Fruit fly (Drosophila melanogaster): ENCODE results near the gene PMP34.

PMP34 gene

DNA sequence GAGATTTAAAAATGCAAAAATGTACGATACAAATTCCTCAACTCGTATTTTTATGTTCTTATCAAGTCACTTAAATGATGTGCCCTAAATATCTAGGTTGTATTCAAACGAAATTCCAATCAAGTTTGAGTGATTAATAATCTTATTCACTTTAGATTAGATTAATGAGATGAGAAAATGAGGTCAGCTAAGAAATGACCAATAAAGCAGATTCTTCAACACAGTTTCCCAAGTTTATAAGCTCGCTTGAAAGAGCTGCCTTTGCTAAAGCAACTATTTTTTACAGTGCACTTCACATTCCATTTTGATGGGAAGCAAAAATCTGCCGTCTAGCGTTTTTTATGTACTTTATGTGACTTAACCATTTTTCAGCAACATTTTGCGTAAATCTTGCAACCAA, 27.8 kb downstream of the PMP34 start:
- TF ChIP-seq Myc (optimal IDR thresholded peaks at IDR 0.05) (no peak), foxo (GFP tag; optimal IDR thresholded peaks at IDR 0.05) (peak in 1 of 2 experiments; percentile 5)

- TF ChIP-seq Hr83 (GFP tag; optimal IDR thresholded peaks at IDR 0.05; ENCODE audit: poor library complexity, severe bottlenecking) = no peak
- no peak for TF ChIP-seq h (GFP tag; optimal IDR thresholded peaks at IDR 0.05)
- TF ChIP-seq psq (GFP tag; optimal IDR thresholded peaks at IDR 0.05) = no peak
- TF ChIP-seq pan (optimal IDR thresholded peaks at IDR 0.05) = no peak
- no peak for TF ChIP-seq woc (GFP tag; optimal IDR thresholded peaks at IDR 0.05)
- TF ChIP-seq jim (GFP tag; optimal IDR thresholded peaks at IDR 0.05) = no peak
- TF ChIP-seq GATAd (GFP tag; optimal IDR thresholded peaks at IDR 0.05) = no peak
Observed at dm6 chr3L:4348072-4348471, 29.5 kb downstream of the PMP34 start.

DNA sequence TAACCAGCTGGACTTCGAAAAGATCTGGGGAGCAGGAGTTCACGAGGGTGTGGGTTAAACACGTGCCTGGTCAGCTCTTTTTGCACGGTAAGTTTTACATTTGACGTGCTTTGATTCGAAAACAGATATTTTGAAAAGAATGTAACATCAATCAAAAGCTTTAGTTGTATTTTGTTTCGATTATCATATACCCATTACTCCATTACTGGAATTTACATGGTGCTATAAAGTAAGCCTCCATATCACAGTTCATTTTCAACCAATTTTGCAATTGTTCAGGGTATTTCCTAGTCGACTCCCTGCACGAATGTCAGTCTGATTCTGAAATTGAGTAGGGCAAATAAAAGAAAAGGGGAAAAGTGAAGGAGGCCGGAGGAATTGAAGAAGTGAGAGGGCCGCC, 30.3 kb downstream of the PMP34 start:
- TF ChIP-seq usp (GFP tag; optimal IDR thresholded peaks at IDR 0.05) = no peak
- no peak for TF ChIP-seq Hr83 (GFP tag; optimal IDR thresholded peaks at IDR 0.05; ENCODE audit: poor library complexity, severe bottlenecking)
- no peak for TF ChIP-seq Abd-B (GFP tag; optimal IDR thresholded peaks at IDR 0.05)
- no peak for TF ChIP-seq br (GFP tag; optimal IDR thresholded peaks at IDR 0.05)
- no peak for TF ChIP-seq Mio (GFP tag; optimal IDR thresholded peaks at IDR 0.05)
- TF ChIP-seq sage (GFP tag; optimal IDR thresholded peaks at IDR 0.05) = no peak

dm6 chr3L:4349314-4349713, 30.8 kb downstream of the PMP34 start:
- TF ChIP-seq Dif (GFP tag; optimal IDR thresholded peaks at IDR 0.05; ENCODE audit: partially characterized antibody) (peak; percentile 36), CG9705 (GFP tag; optimal IDR thresholded peaks at IDR 0.05) (no peak), fru (GFP tag; optimal IDR thresholded peaks at IDR 0.05) (no peak), Hr83 (GFP tag; optimal IDR thresholded peaks at IDR 0.05; ENCODE audit: poor library complexity, severe bottlenecking) (no peak)

DNA sequence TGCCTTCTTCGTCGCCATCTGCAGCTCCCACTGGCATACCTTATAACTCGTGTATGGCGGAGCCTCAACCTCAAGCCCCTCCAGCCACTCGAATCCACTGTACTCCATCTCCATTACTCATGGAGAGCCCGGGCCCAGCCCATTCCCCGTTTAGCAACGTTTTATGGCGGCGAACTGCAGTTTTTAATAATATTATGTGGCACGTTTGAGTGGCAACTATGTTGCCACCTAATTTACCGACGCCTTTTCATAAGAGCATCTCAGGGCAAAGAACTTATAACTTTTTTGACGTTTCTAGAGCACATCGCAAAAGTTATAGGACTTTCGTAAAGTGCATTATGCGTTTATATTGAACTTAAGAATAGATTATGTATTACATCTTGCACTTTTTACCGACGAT, 33.5 kb downstream of the PMP34 start:
- TF ChIP-seq Mio (GFP tag; optimal IDR thresholded peaks at IDR 0.05) (no peak), Hr78 (GFP tag; optimal IDR thresholded peaks at IDR 0.05) (no peak), dl (GFP tag; optimal IDR thresholded peaks at IDR 0.05; ENCODE audit: insufficient read depth in 1 of 2, partially characterized antibody in 2 of 2) (no peak), OdsH (GFP tag; optimal IDR thresholded peaks at IDR 0.05) (no peak), Vsx2 (GFP tag; optimal IDR thresholded peaks at IDR 0.05; ENCODE audit: partially characterized antibody) (no peak), tai (GFP tag; optimal IDR thresholded peaks at IDR 0.05) (no peak), h (GFP tag; optimal IDR thresholded peaks at IDR 0.05) (no peak), HLH106 (tag; optimal IDR thresholded peaks at IDR 0.05) (no peak), dmrt93B (GFP tag; optimal IDR thresholded peaks at IDR 0.05) (no peak), sv (GFP tag; optimal IDR thresholded peaks at IDR 0.05) (no peak)

DNA sequence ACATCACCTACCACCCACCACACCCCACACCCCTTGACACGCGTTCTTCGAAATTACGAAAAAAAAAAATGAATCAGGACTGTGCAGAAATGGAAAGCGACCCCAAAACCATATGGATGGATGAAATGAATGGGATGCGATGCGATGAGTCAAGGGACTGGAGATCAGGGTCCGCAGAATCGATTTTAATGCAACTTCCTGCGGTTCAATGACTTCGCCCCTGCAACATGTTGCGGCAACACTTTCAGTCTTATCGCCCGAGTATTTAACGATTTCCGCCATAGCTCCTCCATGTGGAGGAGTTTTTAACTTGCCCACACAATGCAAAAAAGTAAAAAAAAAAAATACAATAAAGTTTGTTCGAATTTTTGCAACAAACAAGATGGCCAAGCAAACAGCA, 34.1 kb downstream of the PMP34 start:
- TF ChIP-seq OdsH (GFP tag; optimal IDR thresholded peaks at IDR 0.05) (no peak), psq (GFP tag; optimal IDR thresholded peaks at IDR 0.05) (no peak), Sp1 (GFP tag; optimal IDR thresholded peaks at IDR 0.05) (no peak), HLH106 (tag; optimal IDR thresholded peaks at IDR 0.05) (no peak), rgr (GFP tag; optimal IDR thresholded peaks at IDR 0.05) (no peak), h (GFP tag; optimal IDR thresholded peaks at IDR 0.05) (no peak), foxo (GFP tag; optimal IDR thresholded peaks at IDR 0.05) (no peak), fru (GFP tag; optimal IDR thresholded peaks at IDR 0.05) (no peak), CG32264 (GFP tag; optimal IDR thresholded peaks at IDR 0.05) (no peak), CG9705 (GFP tag; optimal IDR thresholded peaks at IDR 0.05) (no peak), dmrt93B (GFP tag; optimal IDR thresholded peaks at IDR 0.05) (no peak), jim (GFP tag; optimal IDR thresholded peaks at IDR 0.05) (no peak), N (GFP tag; optimal IDR thresholded peaks at IDR 0.05) (no peak), Rel (GFP tag; optimal IDR thresholded peaks at IDR 0.05) (no peak), Rel (tag; optimal IDR thresholded peaks at IDR 0.05) (no peak), Dif (GFP tag; optimal IDR thresholded peaks at IDR 0.05; ENCODE audit: partially characterized antibody) (no peak)

All from whole organism, wandering third instar larva.